Worm (Caenorhabditis elegans) whole organism, L4/young adult: ENCODE results near the gene srxa-7.

Experiments used
- W03F9.2 ChIP-seq: fragments of 150-350 bp; optimal IDR thresholded peaks from 2 replicates; lab custom pipeline; 2014; ENCODE audit warnings: missing biosample characterization, missing genetic modification characterization
- dao-5 ChIP-seq: sonication (generic microtip); optimal IDR thresholded peaks from 2 replicates; lab custom pipeline; 2016; ENCODE audit warnings: missing genotype, missing genetic modification characterization, moderate library complexity, missing compliant biosample characterization
- him-1 ChIP-seq: sonication (generic microtip); optimal IDR thresholded peaks from 2 replicates; lab custom pipeline; 2016; ENCODE audit warnings: missing genotype, missing genetic modification reagents, missing genetic modification characterization, missing compliant biosample characterization

DNA sequence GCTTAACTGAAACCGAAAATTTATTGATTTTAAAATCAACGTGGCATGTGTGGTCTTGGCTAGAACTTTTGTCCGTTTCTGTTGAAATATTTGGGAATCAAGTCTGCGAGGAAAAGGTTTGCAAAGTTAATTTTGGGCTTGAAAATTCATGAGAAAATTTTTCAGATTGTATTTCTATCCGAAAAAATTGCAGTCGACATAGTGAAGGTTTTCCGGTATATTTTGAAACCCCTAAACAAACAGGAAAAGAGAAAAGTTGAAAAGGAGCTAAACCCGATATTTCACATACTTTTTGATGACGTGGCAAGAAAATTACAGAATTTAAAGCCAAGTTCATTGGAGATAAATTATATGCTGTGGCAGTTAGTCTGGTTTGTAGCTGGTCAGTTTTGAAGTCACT, 47.7 kb upstream of the srxa-7 start, which contains the start of gene nhr-127:
- TF ChIP-seq him-1 (no peak), W03F9.2 (tag; lab: Kevin White, UChicago) (no peak), dao-5 (tag; lab: Kevin White, UChicago) (no peak)
